Fruit fly (Drosophila melanogaster): ENCODE results near the gene CG3638.

CG3638 gene

dm6 chrX:1272848-1273247 is 36.4 kb upstream of the CG3638 start (continued):
- TF ChIP-seq aop (GFP tag; IDR thresholded peaks at IDR 0.05), result no peak
- TF ChIP-seq CG14860 (GFP tag; IDR thresholded peaks at IDR 0.05; ENCODE audit: partially characterized antibody), result no peak
- TF ChIP-seq CG12219 (GFP tag; optimal IDR thresholded peaks at IDR 0.05), result peak; percentile 38
- TF ChIP-seq lmd (GFP tag; IDR thresholded peaks at IDR 0.05), result peak; percentile 66
- no peak for TF ChIP-seq CG34224 (GFP tag; IDR thresholded peaks at IDR 0.05; ENCODE audit: partially characterized antibody)
- no peak for TF ChIP-seq chn (GFP tag; optimal IDR thresholded peaks at IDR 0.05)
- peak; percentile 64 for TF ChIP-seq grau (tag; optimal IDR thresholded peaks at IDR 0.05)
- TF ChIP-seq CG30403 (GFP tag; optimal IDR thresholded peaks at IDR 0.05), result peak; percentile 60
- TF ChIP-seq lola (GFP tag; optimal IDR thresholded peaks at IDR 0.05), result peak in 1 of 3 experiments; percentile 23
- no peak for TF ChIP-seq CG2199 (GFP tag; IDR thresholded peaks at IDR 0.05)
- peak; percentile 28 for TF ChIP-seq Hand (GFP tag; optimal IDR thresholded peaks at IDR 0.05)
- peak; percentile 52 for TF ChIP-seq CG13424 (tag; optimal IDR thresholded peaks at IDR 0.05)
- TF ChIP-seq CG7357 (GFP tag; IDR thresholded peaks at IDR 0.05), result 0 out of 3 replicates have a peak, but pooled peaks have one; percentile 39
- no peak for TF ChIP-seq knrl (GFP tag; IDR thresholded peaks at IDR 0.05; ENCODE audit: partially characterized antibody)
- TF ChIP-seq gce (GFP tag; IDR thresholded peaks at IDR 0.05), result no peak
- no peak for TF ChIP-seq inv (GFP tag; IDR thresholded peaks at IDR 0.05; ENCODE audit: partially characterized antibody)
- TF ChIP-seq bigmax (GFP tag; optimal IDR thresholded peaks at IDR 0.05), result no peak
- peak; percentile 25 for TF ChIP-seq CG11723 (GFP tag; optimal IDR thresholded peaks at IDR 0.05)
- no peak for TF ChIP-seq CG2116 (GFP tag; optimal IDR thresholded peaks at IDR 0.05)
- peak; percentile 12; the same call in 1 of the 2 replicates for TF ChIP-seq onecut (GFP tag; IDR thresholded peaks at IDR 0.05)
- no peak for TF ChIP-seq CG4707 (GFP tag; optimal IDR thresholded peaks at IDR 0.05)
- no peak for TF ChIP-seq Nf-YC (tag; optimal IDR thresholded peaks at IDR 0.05)
- peak; percentile 65 for TF ChIP-seq PHDP (tag; optimal IDR thresholded peaks at IDR 0.05)
- no peak for TF ChIP-seq YL-1 (GFP tag; optimal IDR thresholded peaks at IDR 0.05)
- peak; percentile 39; the same call in 1 of the 2 replicates for TF ChIP-seq CG6272 (GFP tag; IDR thresholded peaks at IDR 0.05)
- no peak for TF ChIP-seq Oaz (GFP tag; IDR thresholded peaks at IDR 0.05)
- TF ChIP-seq Tbp (GFP tag; optimal IDR thresholded peaks at IDR 0.05), result no peak
- TF ChIP-seq gsb-n (tag; optimal IDR thresholded peaks at IDR 0.05), result peak; percentile 33
- TF ChIP-seq CG31388 (GFP tag; optimal IDR thresholded peaks at IDR 0.05), result no peak
- peak; percentile 77 for TF ChIP-seq gem (tag; optimal IDR thresholded peaks at IDR 0.05)
- TF ChIP-seq CG2875 (GFP tag; optimal IDR thresholded peaks at IDR 0.05), result peak; percentile 30
- peak; percentile 45 for TF ChIP-seq Fer1 (GFP tag; optimal IDR thresholded peaks at IDR 0.05)
- TF ChIP-seq nerfin-2 (GFP tag; IDR thresholded peaks at IDR 0.05; ENCODE audit: partially characterized antibody), result no peak
- no peak for TF ChIP-seq z (GFP tag; IDR thresholded peaks at IDR 0.05)
- peak; percentile 69 for TF ChIP-seq CG7839 (tag; optimal IDR thresholded peaks at IDR 0.05)
- peak; percentile 37; the same call in 1 of the 3 replicates for TF ChIP-seq Mrtf (GFP tag; IDR thresholded peaks at IDR 0.05)
- peak; percentile 42 for TF ChIP-seq CoRest (tag; optimal IDR thresholded peaks at IDR 0.05)
- peak; percentile 44 for TF ChIP-seq bab2 (GFP tag; optimal IDR thresholded peaks at IDR 0.05)
- TF ChIP-seq lilli (GFP tag; optimal IDR thresholded peaks at IDR 0.05), result peak; percentile 48
- TF ChIP-seq CG31441 (GFP tag; IDR thresholded peaks at IDR 0.05), result peak; percentile 61
- TF ChIP-seq ttk (GFP tag; IDR thresholded peaks at IDR 0.05), result peak; percentile 66
- no peak for TF ChIP-seq psq (GFP tag; optimal IDR thresholded peaks at IDR 0.05)
- no peak for TF ChIP-seq GATAe (GFP tag; conservative IDR thresholded peaks at IDR 0.05)
- peak; percentile 30 for TF ChIP-seq Sox100B (GFP tag; optimal IDR thresholded peaks at IDR 0.05)
- peak; percentile 26 for TF ChIP-seq CG18476 (GFP tag; optimal IDR thresholded peaks at IDR 0.05)
- peak; percentile 57; the same call in 1 of the 2 replicates for TF ChIP-seq Awh (GFP tag; IDR thresholded peaks at IDR 0.05)
- peak; percentile 55 for TF ChIP-seq sob (GFP tag; IDR thresholded peaks at IDR 0.05)
- peak; percentile 47 for TF ChIP-seq Antp (GFP tag; optimal IDR thresholded peaks at IDR 0.05)
- no peak for TF ChIP-seq ap (GFP tag; IDR thresholded peaks at IDR 0.05)

Data from whole organism, embryonic.